Worm (Caenorhabditis elegans) whole organism, L3 larva: ENCODE data around the gene F22B7.9.

Experiments
- R02D3.7 ChIP-seq: fragments of 150-350 bp; optimal IDR thresholded peaks from 2 replicates; lab custom pipeline; 2014; ENCODE audit warnings: missing biosample characterization, missing genetic modification characterization
- ZK546.5 ChIP-seq: sonication (generic microtip); optimal IDR thresholded peaks from 2 replicates; lab custom pipeline; 2017; ENCODE audit warnings: missing biosample characterization, missing genetic modification characterization
- aly-2 ChIP-seq: fragments of 150-350 bp; optimal IDR thresholded peaks from 2 replicates; lab custom pipeline; 2014; ENCODE audit warnings: missing biosample characterization, missing genetic modification characterization
- ama-1 ChIP-seq: fragments of 150-350 bp; optimal IDR thresholded peaks from 2 replicates; lab custom pipeline; 2018
- ceh-16 ChIP-seq: sonication (generic microtip); optimal IDR thresholded peaks from 2 replicates; lab custom pipeline; 2017; ENCODE audit warnings: missing biosample characterization, missing genetic modification characterization
- ceh-28 ChIP-seq: fragments of 150-350 bp; optimal IDR thresholded peaks from 2 replicates; lab custom pipeline; 2014; ENCODE audit warnings: missing biosample characterization, missing genetic modification reagents, missing genetic modification characterization
- ceh-82 ChIP-seq: fragments of 150-350 bp; optimal IDR thresholded peaks from 2 replicates; lab custom pipeline; 2014; ENCODE audit warnings: missing biosample characterization, missing genetic modification characterization
- ceh-9 ChIP-seq: sonication (generic microtip); optimal IDR thresholded peaks from 2 replicates; lab custom pipeline; 2018; ENCODE audit warnings: missing biosample characterization, missing genetic modification characterization
- daf-12 ChIP-seq: fragments of 150-350 bp; optimal IDR thresholded peaks from 2 replicates; lab custom pipeline; 2014; ENCODE audit warnings: missing biosample characterization, missing genetic modification reagents, missing genetic modification characterization
- egl-27 ChIP-seq: sonication (generic microtip); optimal IDR thresholded peaks from 4 replicates; lab custom pipeline; 2017; ENCODE audit warnings: missing biosample characterization, missing genetic modification reagents, missing genetic modification characterization
- egl-5 ChIP-seq: fragments of 150-350 bp; optimal IDR thresholded peaks from 2 replicates; lab custom pipeline; 2017; ENCODE audit warnings: missing biosample characterization, missing genetic modification reagents, missing genetic modification characterization, inconsistent platforms
- elt-1 ChIP-seq: fragments of 150-350 bp; optimal IDR thresholded peaks from 2 replicates; lab custom pipeline; 2014; ENCODE audit warnings: missing biosample characterization, missing genetic modification characterization
- elt-2 ChIP-seq: sonication (generic microtip); optimal IDR thresholded peaks from 2 replicates; lab custom pipeline; 2016; ENCODE audit warnings: missing genetic modification reagents, mild to moderate bottlenecking, missing genetic modification characterization, missing compliant biosample characterization
- elt-3 ChIP-seq, 3 experiments: fragments of 150-350 bp in 1 of 3; sonication (generic microtip) in 2 of 3; optimal IDR thresholded peaks; 2 replicates in 2 of 3; 4 replicates in 1 of 3; lab custom pipeline; 2014 to 2017; ENCODE audit warnings: missing biosample characterization in 3 of 3, missing genetic modification characterization in 3 of 3
- eor-1 ChIP-seq, 2 experiments: fragments of 150-350 bp; optimal IDR thresholded peaks; 2 replicates each; lab custom pipeline; 2014 to 2018; ENCODE audit warnings: missing biosample characterization in 2 of 2, missing genetic modification characterization in 2 of 2
- fkh-10 ChIP-seq: sonication (generic microtip); optimal IDR thresholded peaks from 2 replicates; lab custom pipeline; 2017; ENCODE audit warnings: missing biosample characterization, missing genetic modification reagents, missing genetic modification characterization
- fkh-2 ChIP-seq: fragments of 150-350 bp; optimal IDR thresholded peaks from 2 replicates; lab custom pipeline; 2014; ENCODE audit warnings: missing biosample characterization, missing genetic modification reagents, missing genetic modification characterization
- fos-1 ChIP-seq: fragments of 150-350 bp; optimal IDR thresholded peaks from 2 replicates; lab custom pipeline; 2014; ENCODE audit warnings: missing biosample characterization, missing genetic modification characterization
- hmg-11 ChIP-seq: sonication (generic microtip); optimal IDR thresholded peaks from 2 replicates; lab custom pipeline; 2016; ENCODE audit warnings: missing genetic modification characterization, missing compliant biosample characterization
- jun-1 ChIP-seq: fragments of 150-350 bp; optimal IDR thresholded peaks from 2 replicates; lab custom pipeline; 2014; ENCODE audit warnings: missing biosample characterization, missing genetic modification reagents, missing genetic modification characterization
- lin-15B ChIP-seq: fragments of 150-350 bp; optimal IDR thresholded peaks from 2 replicates; lab custom pipeline; 2014; ENCODE audit warnings: missing biosample characterization, missing genetic modification characterization
- lin-39 ChIP-seq: fragments of 150-350 bp; optimal IDR thresholded peaks from 2 replicates; lab custom pipeline; 2018; ENCODE audit warnings: missing biosample characterization, missing genetic modification reagents, missing genetic modification characterization
- lsy-12 ChIP-seq: sonication (generic microtip); optimal IDR thresholded peaks from 2 replicates; lab custom pipeline; 2016; ENCODE audit warnings: mild to moderate bottlenecking, missing genetic modification characterization, missing compliant biosample characterization
- mdl-1 ChIP-seq: fragments of 150-350 bp; optimal IDR thresholded peaks from 2 replicates; lab custom pipeline; 2014; ENCODE audit warnings: missing biosample characterization, missing genetic modification characterization
- mml-1 ChIP-seq: fragments of 150-350 bp; sonication (generic microtip); optimal IDR thresholded peaks from 3 replicates; lab custom pipeline; 2014; ENCODE audit warnings: missing biosample characterization, missing genetic modification characterization
- nfya-1 ChIP-seq: sonication (generic microtip); optimal IDR thresholded peaks from 2 replicates; lab custom pipeline; 2017; ENCODE audit warnings: missing genetic modification characterization, mild to moderate bottlenecking, missing compliant biosample characterization, antibody characterized with exemption, moderate library complexity; ENCODE audit not compliant: insufficient read depth
- nhr-11 ChIP-seq: fragments of 150-350 bp; optimal IDR thresholded peaks from 2 replicates; lab custom pipeline; 2014; ENCODE audit warnings: missing biosample characterization, missing genetic modification characterization
- nhr-12 ChIP-seq: fragments of 150-350 bp; optimal IDR thresholded peaks from 2 replicates; lab custom pipeline; 2014; ENCODE audit warnings: missing biosample characterization, missing genetic modification characterization
- nhr-23 ChIP-seq: fragments of 150-350 bp; optimal IDR thresholded peaks from 2 replicates; lab custom pipeline; 2014; ENCODE audit warnings: missing biosample characterization, missing genetic modification reagents, missing genetic modification characterization
- nhr-237 ChIP-seq: fragments of 150-350 bp; optimal IDR thresholded peaks from 2 replicates; lab custom pipeline; 2014; ENCODE audit warnings: missing biosample characterization, missing genetic modification characterization
- nhr-25 ChIP-seq: sonication (generic microtip); optimal IDR thresholded peaks from 2 replicates; lab custom pipeline; 2017; ENCODE audit warnings: missing biosample characterization, missing genetic modification characterization
- nhr-28 ChIP-seq: fragments of 150-350 bp; optimal IDR thresholded peaks from 2 replicates; lab custom pipeline; 2014; ENCODE audit warnings: missing biosample characterization, missing genetic modification characterization
- nhr-43 ChIP-seq: sonication (generic microtip); optimal IDR thresholded peaks from 2 replicates; lab custom pipeline; 2016; ENCODE audit warnings: mild to moderate bottlenecking, missing genetic modification characterization, missing compliant biosample characterization; ENCODE audit not compliant: poor library complexity, severe bottlenecking
- nhr-67 ChIP-seq: fragments of 150-350 bp; optimal IDR thresholded peaks from 2 replicates; lab custom pipeline; 2014; ENCODE audit warnings: missing biosample characterization, missing genetic modification characterization
- nhr-76 ChIP-seq: fragments of 150-350 bp; sonication (generic microtip); optimal IDR thresholded peaks from 5 replicates; lab custom pipeline; 2014; ENCODE audit warnings: missing biosample characterization, missing genetic modification characterization
- nhr-77 ChIP-seq: fragments of 150-350 bp; optimal IDR thresholded peaks from 2 replicates; lab custom pipeline; 2014; ENCODE audit warnings: missing biosample characterization, missing genetic modification characterization
- pha-4 ChIP-seq: fragments of 150-350 bp; optimal IDR thresholded peaks from 2 replicates; lab custom pipeline; 2014; ENCODE audit warnings: missing biosample characterization, missing genetic modification reagents, missing genetic modification characterization
- pqm-1 ChIP-seq: fragments of 150-350 bp; optimal IDR thresholded peaks from 2 replicates; lab custom pipeline; 2017; ENCODE audit warnings: missing biosample characterization, missing genetic modification characterization, inconsistent platforms
- sea-2 ChIP-seq: fragments of 150-350 bp; sonication (generic microtip); optimal IDR thresholded peaks from 4 replicates; lab custom pipeline; 2014; ENCODE audit warnings: missing biosample characterization, missing genetic modification reagents, missing genetic modification characterization
- skn-1 ChIP-seq: fragments of 150-350 bp; optimal IDR thresholded peaks from 2 replicates; lab custom pipeline; 2014; ENCODE audit warnings: missing biosample characterization, missing genetic modification characterization
- snpc-4 ChIP-seq: fragments of 150-350 bp; optimal IDR thresholded peaks from 2 replicates; lab custom pipeline; 2014; ENCODE audit warnings: missing biosample characterization, missing genetic modification characterization
- tbx-2 ChIP-seq: sonication (generic microtip); optimal IDR thresholded peaks from 2 replicates; lab custom pipeline; 2016; ENCODE audit warnings: mild to moderate bottlenecking, missing genetic modification characterization, missing compliant biosample characterization
- unc-39 ChIP-seq: sonication (generic microtip); optimal IDR thresholded peaks from 4 replicates; lab custom pipeline; 2017; ENCODE audit warnings: missing biosample characterization, missing genetic modification characterization
- unc-62 ChIP-seq: fragments of 150-350 bp; sonication (generic microtip); optimal IDR thresholded peaks from 4 replicates; lab custom pipeline; 2014; ENCODE audit warnings: missing biosample characterization, missing genetic modification reagents, missing genetic modification characterization
- zag-1 ChIP-seq: fragments of 150-350 bp; optimal IDR thresholded peaks from 2 replicates; lab custom pipeline; 2014; ENCODE audit warnings: missing biosample characterization, missing genetic modification characterization
- ztf-11 ChIP-seq: fragments of 150-350 bp; optimal IDR thresholded peaks from 2 replicates; lab custom pipeline; 2014; ENCODE audit warnings: missing biosample characterization, missing genetic modification characterization
- ztf-4 ChIP-seq: fragments of 150-350 bp; optimal IDR thresholded peaks from 2 replicates; lab custom pipeline; 2014; ENCODE audit warnings: missing biosample characterization, missing genetic modification characterization

The F22B7.9 gene

ce11 chrIII:8683679-8684263, 30.0 kb upstream of the F22B7.9 start, which contains the start of gene fli-1:
Gene fli-1 (minus strand): TSS chrIII:8683736.
- TF ChIP-seq lin-15B (tag; lab: Kevin White, UChicago): peak; percentile 6
- TF ChIP-seq ceh-16 (tag; lab: Kevin White, UChicago): no peak
- no peak for TF ChIP-seq zag-1 (tag; lab: Kevin White, UChicago)
- no peak for TF ChIP-seq unc-39 (tag; lab: Kevin White, UChicago)
- no peak for TF ChIP-seq ZK546.5 (tag; lab: Kevin White, UChicago)
- no peak for TF ChIP-seq tbx-2 (tag; lab: Kevin White, UChicago)
- TF ChIP-seq nhr-11 (tag; lab: Kevin White, UChicago): no peak
- no peak for TF ChIP-seq fos-1 (tag; lab: Kevin White, UChicago)
- no peak for TF ChIP-seq sea-2 (GFP tag; lab: Kevin White, UChicago)
- TF ChIP-seq ceh-82 (tag; lab: Kevin White, UChicago): no peak
- peak; percentile 14 for TF ChIP-seq snpc-4
- peak; percentile 11 for TF ChIP-seq pha-4 (tag; lab: Kevin White, UChicago)
- peak; percentile 24 for TF ChIP-seq nfya-1 (tag; lab: Kevin White, UChicago)
- peak; percentile 3 for TF ChIP-seq nhr-43
- TF ChIP-seq lsy-12 (tag; lab: Kevin White, UChicago): no peak
- TF ChIP-seq nhr-23: no peak

ce11 chrIII:8678371-8678770, 24.6 kb upstream of the F22B7.9 start:
- TF ChIP-seq pqm-1 (tag; lab: Kevin White, UChicago): peak; percentile 26
- TF ChIP-seq lsy-12 (tag; lab: Kevin White, UChicago): peak; percentile 64
- no peak for TF ChIP-seq unc-62
- TF ChIP-seq mdl-1 (tag; lab: Kevin White, UChicago): no peak
- no peak for TF ChIP-seq elt-1
- TF ChIP-seq ama-1 (lab: Kevin White, UChicago): no peak
- peak; percentile 71 for TF ChIP-seq pha-4 (tag; lab: Kevin White, UChicago)
- no peak for TF ChIP-seq nhr-77
- peak; percentile 25 for TF ChIP-seq ztf-4 (tag; lab: Kevin White, UChicago)
- no peak for TF ChIP-seq snpc-4
- TF ChIP-seq nhr-12 (tag; lab: Kevin White, UChicago): no peak
- no peak for TF ChIP-seq unc-39 (tag; lab: Kevin White, UChicago)
- TF ChIP-seq aly-2: no peak
- no peak for TF ChIP-seq ceh-16 (tag; lab: Kevin White, UChicago)
- TF ChIP-seq ceh-82 (tag; lab: Kevin White, UChicago): peak; percentile 12
- TF ChIP-seq lin-39 (tag; lab: Kevin White, UChicago): peak; percentile 74
- no peak for TF ChIP-seq fos-1 (tag; lab: Kevin White, UChicago)
- TF ChIP-seq ceh-28 (tag; lab: Kevin White, UChicago): no peak
- peak; percentile 55 for TF ChIP-seq tbx-2 (tag; lab: Kevin White, UChicago)
- TF ChIP-seq egl-27 (tag; lab: Kevin White, UChicago): no peak
- peak; percentile 30 for TF ChIP-seq egl-5 (tag; lab: Kevin White, UChicago)
- TF ChIP-seq ceh-9: no peak
- TF ChIP-seq fkh-2 (tag; lab: Kevin White, UChicago): no peak
- peak; percentile 34 for TF ChIP-seq skn-1 (tag; lab: Kevin White, UChicago)
- TF ChIP-seq nhr-11 (tag; lab: Kevin White, UChicago): no peak
- no peak for TF ChIP-seq daf-12 (tag; lab: Kevin White, UChicago)
- TF ChIP-seq nhr-237 (tag; lab: Kevin White, UChicago): no peak
- TF ChIP-seq fkh-10 (GFP tag; lab: Kevin White, UChicago): no peak
- peak; percentile 71 for TF ChIP-seq nfya-1 (tag; lab: Kevin White, UChicago)
- no peak for TF ChIP-seq R02D3.7 (tag; lab: Kevin White, UChicago)
- TF ChIP-seq eor-1 (tag; optimal IDR thresholded peaks at IDR 0.05; lab: Kevin White, UChicago): no peak
- TF ChIP-seq nhr-67 (tag; lab: Kevin White, UChicago): no peak
- TF ChIP-seq jun-1 (tag; lab: Kevin White, UChicago): peak; percentile 61
- peak; percentile 67 for TF ChIP-seq nhr-43
- peak; percentile 15 for TF ChIP-seq elt-2 (tag; lab: Kevin White, UChicago)
- TF ChIP-seq mml-1 (tag; lab: Kevin White, UChicago): no peak
- no peak for TF ChIP-seq ZK546.5 (tag; lab: Kevin White, UChicago)
- TF ChIP-seq nhr-76 (tag; lab: Kevin White, UChicago): no peak
- peak; percentile 34 for TF ChIP-seq lin-15B (tag; lab: Kevin White, UChicago)
- TF ChIP-seq nhr-23: peak; percentile 61
- TF ChIP-seq zag-1 (tag; lab: Kevin White, UChicago): no peak
- TF ChIP-seq ztf-11 (tag; lab: Kevin White, UChicago): no peak
- no peak for TF ChIP-seq nhr-28 (tag; lab: Kevin White, UChicago)
- TF ChIP-seq hmg-11: peak; percentile 90
- no peak for TF ChIP-seq elt-3 (tag; optimal IDR thresholded peaks at IDR 0.05; lab: Kevin White, UChicago)
- no peak for TF ChIP-seq sea-2 (GFP tag; lab: Kevin White, UChicago)
- TF ChIP-seq nhr-25 (tag; lab: Kevin White, UChicago): peak; percentile 51
